Fruit fly (Drosophila melanogaster) whole organism, embryonic: ENCODE measurements around the gene gb.

ENCODE experiments used
- CG11247 ChIP-seq: fragments of 200-800 bp; sonication (Bioruptor generic); IDR thresholded peaks from 2 replicates; pipeline ENCODE4 v1.3.6; 2022; ENCODE audit warnings: missing biosample characterization, missing genetic modification characterization
- CG13123 ChIP-seq: fragments of 200-800 bp; sonication (Bioruptor generic); optimal IDR thresholded peaks from 2 replicates; lab custom pipeline; 2016; ENCODE audit warnings: missing biosample characterization, missing genetic modification characterization
- CG14860 ChIP-seq: fragments of 200-800 bp; sonication (Bioruptor generic); IDR thresholded peaks from 3 replicates; pipeline ENCODE4 v1.3.6; 2022; ENCODE audit warnings: missing biosample characterization, missing genetic modification characterization; ENCODE audit not compliant: partially characterized antibody
- CG15269 ChIP-seq: fragments of 200-800 bp; sonication (Bioruptor generic); optimal IDR thresholded peaks from 2 replicates; lab custom pipeline; 2018; ENCODE audit warnings: missing biosample characterization, mild to moderate bottlenecking, missing genetic modification characterization, moderate library complexity
- CG1603 ChIP-seq: fragments of 200-800 bp; sonication (Bioruptor generic); optimal IDR thresholded peaks from 2 replicates; lab custom pipeline; 2019; ENCODE audit warnings: missing biosample characterization, mild to moderate bottlenecking, missing genetic modification characterization, moderate library complexity
- CG17186 ChIP-seq: fragments of 200-800 bp; sonication (Bioruptor generic); optimal IDR thresholded peaks from 3 replicates; lab custom pipeline; 2017; ENCODE audit warnings: missing biosample characterization, missing genetic modification reagents, missing genetic modification characterization
- CG2202 ChIP-seq: fragments of 200-800 bp; sonication (Bioruptor generic); optimal IDR thresholded peaks from 2 replicates; lab custom pipeline; 2018; ENCODE audit warnings: missing biosample characterization, mild to moderate bottlenecking, missing genetic modification characterization
- CG2712 ChIP-seq: fragments of 200-800 bp; optimal IDR thresholded peaks from 3 replicates; lab custom pipeline; 2019; ENCODE audit warnings: missing biosample characterization, mild to moderate bottlenecking, missing genetic modification characterization, moderate library complexity
- CG2889 ChIP-seq: fragments of 200-800 bp; sonication (Bioruptor generic); IDR thresholded peaks from 3 replicates; pipeline ENCODE4 v1.3.6; 2022; ENCODE audit warnings: missing biosample characterization, missing genetic modification characterization
- CG30403 ChIP-seq: fragments of 200-800 bp; sonication (Bioruptor generic); optimal IDR thresholded peaks from 3 replicates; lab custom pipeline; 2016; ENCODE audit warnings: missing biosample characterization, missing genetic modification characterization
- CG33557 ChIP-seq: fragments of 200-800 bp; sonication (Bioruptor generic); optimal IDR thresholded peaks from 2 replicates; lab custom pipeline; 2019; ENCODE audit warnings: missing biosample characterization, mild to moderate bottlenecking, missing genetic modification characterization, moderate library complexity
- CG4282 ChIP-seq: fragments of 200-800 bp; sonication (Bioruptor generic); optimal IDR thresholded peaks from 2 replicates; lab custom pipeline; 2016; ENCODE audit warnings: missing biosample characterization, missing genetic modification characterization
- CG6765 ChIP-seq: fragments of 200-800 bp; sonication (Bioruptor generic); optimal IDR thresholded peaks from 3 replicates; lab custom pipeline; 2017; ENCODE audit warnings: missing biosample characterization, mild to moderate bottlenecking, missing genetic modification characterization
- CG8281 ChIP-seq: fragments of 200-800 bp; sonication (Bioruptor generic); optimal IDR thresholded peaks from 2 replicates; lab custom pipeline; 2018; ENCODE audit warnings: missing biosample characterization, mild to moderate bottlenecking, missing genetic modification characterization, moderate library complexity
- CG8765 ChIP-seq: fragments of 200-800 bp; sonication (Bioruptor generic); IDR thresholded peaks from 2 replicates; pipeline ENCODE4 v1.3.6; 2022; ENCODE audit warnings: missing biosample characterization, missing genetic modification characterization
- D19B ChIP-seq: fragments of 200-800 bp; sonication (Bioruptor generic); optimal IDR thresholded peaks from 2 replicates; lab custom pipeline; 2017; ENCODE audit warnings: missing biosample characterization, mild to moderate bottlenecking, missing genetic modification characterization
- Dad ChIP-seq: fragments of 200-800 bp; sonication (Bioruptor generic); optimal IDR thresholded peaks from 3 replicates; lab custom pipeline; 2016; ENCODE audit warnings: missing biosample characterization, missing genetic modification characterization
- Drgx ChIP-seq: fragments of 200-800 bp; sonication (Bioruptor generic); IDR thresholded peaks from 2 replicates; pipeline ENCODE4 v1.3.6; 2022; ENCODE audit warnings: missing biosample characterization, missing genetic modification characterization
- Hr3 ChIP-seq: fragments of 200-800 bp; sonication (Bioruptor generic); optimal IDR thresholded peaks from 3 replicates; lab custom pipeline; 2016; ENCODE audit warnings: missing biosample characterization, missing genetic modification characterization
- Hr78 ChIP-seq, 2 experiments: fragments of 200-800 bp in 1 of 2; fragments of >200 bp in 1 of 2; sonication (Bioruptor generic) in 1 of 2; optimal IDR thresholded peaks; 2 replicates each; lab custom pipeline; 2017 to 2019; ENCODE audit warnings: missing biosample characterization in 2 of 2, missing genetic modification characterization in 2 of 2, mild to moderate bottlenecking in 1 of 2, moderate library complexity in 1 of 2
- Kr ChIP-seq: fragments of 200-800 bp; sonication (Bioruptor generic); optimal IDR thresholded peaks from 2 replicates; lab custom pipeline; 2017; ENCODE audit warnings: missing biosample characterization, mild to moderate bottlenecking, missing genetic modification characterization
- Nf-YA ChIP-seq: fragments of 200-800 bp; sonication (Bioruptor generic); IDR thresholded peaks from 2 replicates; pipeline ENCODE4 v1.3.6; 2022; ENCODE audit warnings: missing biosample characterization, missing genetic modification characterization
- Optix ChIP-seq: fragments of 200-800 bp; sonication (Bioruptor generic); IDR thresholded peaks from 3 replicates; pipeline ENCODE4 v1.3.6; 2022; ENCODE audit warnings: missing biosample characterization, missing genetic modification characterization
- PHDP ChIP-seq: fragments of 200-800 bp; sonication (Bioruptor generic); optimal IDR thresholded peaks from 3 replicates; lab custom pipeline; 2018; ENCODE audit warnings: missing biosample characterization, mild to moderate bottlenecking, missing genetic modification characterization, moderate library complexity
- Ravus ChIP-seq: fragments of 200-800 bp; sonication (Bioruptor generic); IDR thresholded peaks from 2 replicates; pipeline ENCODE4 v1.3.6; 2022; ENCODE audit warnings: missing biosample characterization, missing genetic modification characterization
- Rfx ChIP-seq: fragments of 200-800 bp; sonication (Bioruptor generic); IDR thresholded peaks from 2 replicates; pipeline ENCODE4 v1.3.6; 2022; ENCODE audit warnings: missing biosample characterization, missing genetic modification characterization
- Rx ChIP-seq: fragments of 200-800 bp; sonication (Bioruptor generic); IDR thresholded peaks from 2 replicates; pipeline ENCODE4 v1.3.6; 2022; ENCODE audit warnings: missing biosample characterization, missing genetic modification characterization
- Sry-δ ChIP-seq: fragments of 200-800 bp; sonication (Bioruptor generic); optimal IDR thresholded peaks from 2 replicates; lab custom pipeline; 2016; ENCODE audit warnings: missing biosample characterization, missing genetic modification characterization
- Tbp ChIP-seq: fragments of >200 bp; optimal IDR thresholded peaks from 2 replicates; lab custom pipeline; 2018; ENCODE audit warnings: missing biosample characterization, missing genetic modification characterization
- Vsx1 ChIP-seq: fragments of 200-800 bp; sonication (Bioruptor generic); optimal IDR thresholded peaks from 2 replicates; lab custom pipeline; 2017; ENCODE audit warnings: missing biosample characterization, mild to moderate bottlenecking, missing genetic modification characterization, missing genetic modification reagents
- Xbp1 ChIP-seq: fragments of 200-800 bp; sonication (Bioruptor generic); optimal IDR thresholded peaks from 3 replicates; lab custom pipeline; 2016; ENCODE audit warnings: missing biosample characterization, mild to moderate bottlenecking, missing genetic modification characterization
- Xrp1 ChIP-seq: fragments of 200-800 bp; sonication (Bioruptor generic); IDR thresholded peaks from 2 replicates; pipeline ENCODE4 v1.3.6; 2022; ENCODE audit warnings: missing biosample characterization, missing genetic modification characterization
- bigmax ChIP-seq: fragments of 200-800 bp; sonication (Bioruptor generic); optimal IDR thresholded peaks from 2 replicates; lab custom pipeline; 2018; ENCODE audit warnings: missing biosample characterization, mild to moderate bottlenecking, missing genetic modification characterization
- dm ChIP-seq: fragments of 200-800 bp; sonication (Bioruptor generic); optimal IDR thresholded peaks from 3 replicates; lab custom pipeline; 2016; ENCODE audit warnings: missing biosample characterization, missing genetic modification characterization
- ems ChIP-seq: fragments of 200-800 bp; sonication (Bioruptor generic); optimal IDR thresholded peaks from 3 replicates; lab custom pipeline; 2016; ENCODE audit warnings: missing biosample characterization, missing genetic modification characterization
- eyg ChIP-seq: fragments of 200-800 bp; sonication (Bioruptor generic); optimal IDR thresholded peaks from 3 replicates; lab custom pipeline; 2016; ENCODE audit warnings: missing biosample characterization, missing genetic modification characterization
- fu2 ChIP-seq: fragments of 200-800 bp; sonication (Bioruptor generic); optimal IDR thresholded peaks from 2 replicates; lab custom pipeline; 2016; ENCODE audit warnings: missing biosample characterization, missing genetic modification characterization
- gce ChIP-seq: fragments of 200-800 bp; sonication (Bioruptor generic); IDR thresholded peaks from 3 replicates; pipeline ENCODE4 v1.3.6; 2022; ENCODE audit warnings: missing biosample characterization, missing genetic modification characterization
- knrl ChIP-seq: fragments of 200-800 bp; sonication (Bioruptor generic); IDR thresholded peaks from 3 replicates; pipeline ENCODE4 v1.3.6; 2022; ENCODE audit warnings: missing biosample characterization, missing genetic modification characterization; ENCODE audit not compliant: partially characterized antibody
- lbe ChIP-seq: fragments of 200-800 bp; sonication (Bioruptor generic); optimal IDR thresholded peaks from 2 replicates; lab custom pipeline; 2016; ENCODE audit warnings: missing biosample characterization, mild to moderate bottlenecking, missing genetic modification characterization
- mirr ChIP-seq: fragments of 200-800 bp; sonication (Bioruptor generic); optimal IDR thresholded peaks from 3 replicates; lab custom pipeline; 2018; ENCODE audit warnings: missing biosample characterization, mild to moderate bottlenecking, missing genetic modification characterization
- nmo ChIP-seq: fragments of 200-800 bp; sonication (Bioruptor generic); optimal IDR thresholded peaks from 2 replicates; lab custom pipeline; 2018; ENCODE audit warnings: missing biosample characterization, mild to moderate bottlenecking, missing genetic modification characterization, moderate library complexity
- org-1 ChIP-seq: fragments of 200-800 bp; sonication (Bioruptor generic); optimal IDR thresholded peaks from 2 replicates; lab custom pipeline; 2017; ENCODE audit warnings: missing biosample characterization, missing genetic modification characterization
- run ChIP-seq: fragments of 200-800 bp; sonication (Bioruptor generic); optimal IDR thresholded peaks from 3 replicates; lab custom pipeline; 2018; ENCODE audit warnings: missing biosample characterization, mild to moderate bottlenecking, missing genetic modification characterization
- scrt ChIP-seq: fragments of 200-800 bp; sonication (Bioruptor generic); optimal IDR thresholded peaks from 2 replicates; lab custom pipeline; 2018; ENCODE audit warnings: missing biosample characterization, mild to moderate bottlenecking, missing genetic modification characterization, moderate library complexity
- sens-2 ChIP-seq: fragments of 200-800 bp; sonication (Bioruptor generic); IDR thresholded peaks from 2 replicates; pipeline ENCODE4 v1.3.6; 2022; ENCODE audit warnings: missing biosample characterization, missing genetic modification characterization
- seq ChIP-seq: fragments of 200-800 bp; sonication (Bioruptor generic); IDR thresholded peaks from 2 replicates; pipeline ENCODE4 v1.3.6; 2022; ENCODE audit warnings: missing biosample characterization, missing genetic modification characterization
- sisA ChIP-seq: fragments of 200-800 bp; sonication (Bioruptor generic); IDR thresholded peaks from 2 replicates; pipeline ENCODE4 v1.3.6; 2022; ENCODE audit warnings: missing biosample characterization, missing genetic modification characterization
- sqz ChIP-seq: fragments of 200-800 bp; sonication (Bioruptor generic); optimal IDR thresholded peaks from 3 replicates; lab custom pipeline; 2018; ENCODE audit warnings: missing biosample characterization, mild to moderate bottlenecking, missing genetic modification characterization
- twi ChIP-seq: fragments of 200-800 bp; optimal IDR thresholded peaks from 2 replicates; lab custom pipeline; 2019; ENCODE audit warnings: missing biosample characterization, mild to moderate bottlenecking, missing genetic modification characterization, moderate library complexity

The gb gene

DNA sequence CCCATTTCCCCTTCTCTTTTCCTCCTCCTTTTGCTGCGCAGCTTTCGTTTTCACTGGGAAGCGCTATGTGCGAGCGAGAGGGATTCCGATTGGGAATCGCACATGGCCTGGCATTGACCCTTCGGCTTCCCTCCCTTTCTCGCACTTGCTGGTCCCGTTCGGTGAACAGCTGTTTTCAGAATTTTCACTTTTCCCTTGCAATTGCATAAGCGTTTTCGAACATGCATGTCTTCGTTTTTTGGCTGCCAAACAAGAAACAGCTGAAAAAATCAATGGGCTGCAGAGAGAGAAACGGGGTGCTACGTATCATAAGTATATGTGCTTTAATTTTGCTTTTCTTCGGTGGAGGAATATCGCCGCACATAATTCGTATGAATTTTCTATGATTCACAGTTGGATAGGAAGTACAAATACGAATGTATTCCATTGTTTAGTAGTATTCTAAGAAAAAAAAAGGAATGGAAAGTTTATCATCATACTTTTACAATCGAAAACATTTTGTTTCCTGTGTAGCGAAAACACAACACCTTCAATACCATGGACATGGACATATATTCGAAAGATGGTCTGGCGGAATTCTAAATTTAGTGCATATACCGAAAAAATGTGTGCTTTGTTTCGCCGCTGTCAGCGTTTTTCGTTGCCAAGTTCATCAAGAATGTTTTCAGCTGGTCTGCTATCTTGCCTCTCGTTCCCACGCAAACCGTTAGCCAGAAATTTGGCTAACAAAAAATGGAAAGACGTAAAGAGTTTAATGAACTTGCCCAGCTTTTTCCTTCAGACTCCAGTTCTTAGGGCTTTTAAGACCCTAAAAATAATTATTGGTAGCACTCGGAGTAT, 40.3 kb upstream of the gb start (continued):
- TF ChIP-seq twi (tag; lab: Kevin White, UChicago) (peak; percentile 18), Drgx (GFP tag; lab: Robert Waterston, UW) (peak; percentile 21; the same call in 1 of the 2 replicates), lbe (GFP tag; lab: Kevin White, UChicago) (no peak), CG4282 (GFP tag; lab: Kevin White, UChicago) (no peak), dm (GFP tag; lab: Kevin White, UChicago) (no peak), Optix (GFP tag; lab: Robert Waterston, UW) (no peak), CG2712 (tag; lab: Kevin White, UChicago) (peak; percentile 56), CG13123 (GFP tag; lab: Kevin White, UChicago) (no peak), knrl (GFP tag; lab: Robert Waterston, UW) (no peak), mirr (no peak), CG2889 (GFP tag; lab: Robert Waterston, UW) (0 out of 3 replicates have a peak, but pooled peaks have one; percentile 11), CG11247 (GFP tag; lab: Robert Waterston, UW) (no peak), D19B (GFP tag; lab: Kevin White, UChicago) (no peak), CG6765 (no peak), CG2202 (no peak), scrt (GFP tag; lab: Kevin White, UChicago) (no peak), PHDP (tag; lab: Kevin White, UChicago) (peak; percentile 70), Tbp (GFP tag; lab: Kevin White, UChicago) (no peak), Hr78 (GFP tag; optimal IDR thresholded peaks at IDR 0.05; lab: Kevin White, UChicago) (peak in 1 of 2 experiments; percentile 8), sisA (0 out of 2 replicates have a peak, but pooled peaks have one; percentile 43), Vsx1 (no peak), Dad (no peak), CG8281 (no peak), Rx (no peak), Ravus (GFP tag; lab: Robert Waterston, UW) (no peak; the same call in 1 of the 2 replicates), Kr (GFP tag; lab: Kevin White, UChicago) (no peak), CG30403 (GFP tag; lab: Kevin White, UChicago) (peak; percentile 24), eyg (GFP tag; lab: Kevin White, UChicago) (no peak), Xbp1 (GFP tag; lab: Kevin White, UChicago) (peak; percentile 13), Sry-δ (no peak), nmo (GFP tag; lab: Kevin White, UChicago) (peak; percentile 57), Xrp1 (GFP tag; lab: Robert Waterston, UW) (peak; percentile 25; the same call in 1 of the 2 replicates), sens-2 (GFP tag; lab: Robert Waterston, UW) (no peak), bigmax (GFP tag; lab: Kevin White, UChicago) (no peak), CG1603 (tag; lab: Kevin White, UChicago) (peak; percentile 40), CG14860 (GFP tag; lab: Robert Waterston, UW) (no peak), CG17186 (no peak), org-1 (peak; percentile 34), Rfx (peak; percentile 70), gce (GFP tag; lab: Robert Waterston, UW) (no peak), CG8765 (GFP tag; lab: Robert Waterston, UW) (no peak), ems (GFP tag; lab: Kevin White, UChicago) (no peak), CG33557 (GFP tag; lab: Kevin White, UChicago) (no peak), CG15269 (tag; lab: Kevin White, UChicago) (peak; percentile 65), seq (GFP tag; lab: Robert Waterston, UW) (no peak), fu2 (GFP tag; lab: Kevin White, UChicago) (peak; percentile 37), sqz (GFP tag; lab: Kevin White, UChicago) (no peak), run (tag; lab: Kevin White, UChicago) (no peak), Hr3 (GFP tag; lab: Kevin White, UChicago) (peak; percentile 32), Nf-YA (GFP tag; lab: Robert Waterston, UW) (no peak)
